Fruit fly (Drosophila melanogaster): ENCODE data around the gene Atg4a.

The Atg4a gene

dm6 chr2L:1125437-1125836 lies 44.7 kb downstream of the Atg4a start (continued):
- no peak for TF ChIP-seq Abd-B (GFP tag; optimal IDR thresholded peaks at IDR 0.05)
- no peak for TF ChIP-seq Hr51 (GFP tag; optimal IDR thresholded peaks at IDR 0.05)
- TF ChIP-seq CG2875 (GFP tag; optimal IDR thresholded peaks at IDR 0.05) = no peak
- no peak for TF ChIP-seq Sox100B (GFP tag; optimal IDR thresholded peaks at IDR 0.05)
- no peak for TF ChIP-seq CG8478 (optimal IDR thresholded peaks at IDR 0.05)
- no peak for TF ChIP-seq CG30431 (GFP tag; optimal IDR thresholded peaks at IDR 0.05)
- TF ChIP-seq CG1529 (GFP tag; optimal IDR thresholded peaks at IDR 0.05) = no peak
- no peak for TF ChIP-seq CG6689 (GFP tag; IDR thresholded peaks at IDR 0.05)
- TF ChIP-seq E2f2 (GFP tag; IDR thresholded peaks at IDR 0.05) = no peak
- TF ChIP-seq CG13287 (GFP tag; IDR thresholded peaks at IDR 0.05; ENCODE audit: partially characterized antibody) = no peak; the same call in 1 of the 2 replicates
- TF ChIP-seq salm (tag; optimal IDR thresholded peaks at IDR 0.05) = no peak
- no peak for TF ChIP-seq CG4328 (GFP tag; optimal IDR thresholded peaks at IDR 0.05)
- TF ChIP-seq Sry-β (GFP tag; optimal IDR thresholded peaks at IDR 0.05) = no peak
- TF ChIP-seq CG3847 (GFP tag; IDR thresholded peaks at IDR 0.05) = no peak
- TF ChIP-seq disco-r (GFP tag; optimal IDR thresholded peaks at IDR 0.05) = no peak
- TF ChIP-seq Awh (GFP tag; IDR thresholded peaks at IDR 0.05) = no peak
- TF ChIP-seq gro (GFP tag; optimal IDR thresholded peaks at IDR 0.05) = no peak
- no peak for TF ChIP-seq klu (GFP tag; IDR thresholded peaks at IDR 0.05)
- TF ChIP-seq CG7372 (GFP tag; IDR thresholded peaks at IDR 0.05) = no peak
- TF ChIP-seq Myb (GFP tag; optimal IDR thresholded peaks at IDR 0.05) = no peak
- TF ChIP-seq tap (tag; optimal IDR thresholded peaks at IDR 0.05) = no peak
- TF ChIP-seq D19A (tag; optimal IDR thresholded peaks at IDR 0.05) = no peak
- no peak for TF ChIP-seq bbx (GFP tag; IDR thresholded peaks at IDR 0.05; ENCODE audit: partially characterized antibody)
- TF ChIP-seq Max (GFP tag; optimal IDR thresholded peaks at IDR 0.05) = no peak
- TF ChIP-seq Blimp-1 (GFP tag; optimal IDR thresholded peaks at IDR 0.05) = no peak
- no peak for TF ChIP-seq CG13775 (GFP tag; optimal IDR thresholded peaks at IDR 0.05)
- TF ChIP-seq CG1647 (GFP tag; optimal IDR thresholded peaks at IDR 0.05) = no peak
- no peak for TF ChIP-seq bigmax (GFP tag; optimal IDR thresholded peaks at IDR 0.05)
- peak; percentile 10; the same call in 1 of the 2 replicates for TF ChIP-seq CG32532 (GFP tag; IDR thresholded peaks at IDR 0.05)
- no peak for TF ChIP-seq CG11085 (GFP tag; IDR thresholded peaks at IDR 0.05)
- TF ChIP-seq slp2 (GFP tag; optimal IDR thresholded peaks at IDR 0.05) = no peak
- no peak for TF ChIP-seq CG2129 (GFP tag; IDR thresholded peaks at IDR 0.05; ENCODE audit: partially characterized antibody)
- no peak for TF ChIP-seq CG8765 (GFP tag; IDR thresholded peaks at IDR 0.05)
- no peak for TF ChIP-seq Camta (GFP tag; optimal IDR thresholded peaks at IDR 0.05)
- TF ChIP-seq Xrp1 (GFP tag; IDR thresholded peaks at IDR 0.05) = no peak
- TF ChIP-seq CG15696 (tag; optimal IDR thresholded peaks at IDR 0.05) = no peak
- no peak for TF ChIP-seq Meics (GFP tag; optimal IDR thresholded peaks at IDR 0.05)
- no peak for TF ChIP-seq CG7987 (GFP tag; optimal IDR thresholded peaks at IDR 0.05)
- TF ChIP-seq CG8388 (GFP tag; optimal IDR thresholded peaks at IDR 0.05) = no peak
- TF ChIP-seq twi (tag; optimal IDR thresholded peaks at IDR 0.05) = no peak
- TF ChIP-seq H15 (GFP tag; IDR thresholded peaks at IDR 0.05) = no peak
- peak; percentile 25 for TF ChIP-seq CG18599 (GFP tag; optimal IDR thresholded peaks at IDR 0.05)
- no peak for TF ChIP-seq hth (optimal IDR thresholded peaks at IDR 0.05)
- TF ChIP-seq sc (optimal IDR thresholded peaks at IDR 0.05) = no peak
- TF ChIP-seq sc (GFP tag; optimal IDR thresholded peaks at IDR 0.05) = no peak
- TF ChIP-seq fd102C (GFP tag; optimal IDR thresholded peaks at IDR 0.05) = no peak
- TF ChIP-seq Six4 (GFP tag; optimal IDR thresholded peaks at IDR 0.05) = no peak
- TF ChIP-seq D (optimal IDR thresholded peaks at IDR 0.05) = no peak
- TF ChIP-seq D (GFP tag; optimal IDR thresholded peaks at IDR 0.05) = no peak
- TF ChIP-seq exex (tag; optimal IDR thresholded peaks at IDR 0.05) = peak; percentile 53
- no peak for TF ChIP-seq ro (GFP tag; IDR thresholded peaks at IDR 0.05)
- no peak for TF ChIP-seq phol (tag; optimal IDR thresholded peaks at IDR 0.05)
- TF ChIP-seq CG12071 (GFP tag; optimal IDR thresholded peaks at IDR 0.05) = peak; percentile 3

Measured in whole organism, embryonic.